Fruit fly (Drosophila melanogaster) Kc167 (cell line): ENCODE results near the gene kra.

Experiments used
- Sin3A ChIP-seq: fragments of >200 bp; optimal IDR thresholded peaks from 2 replicates; lab custom pipeline; 2018; ENCODE audit warnings: missing external identifiers
- h ChIP-seq: fragments of >200 bp; optimal IDR thresholded peaks from 3 replicates; lab custom pipeline; 2018; ENCODE audit warnings: missing external identifiers
- insv ChIP-seq: fragments of >200 bp; optimal IDR thresholded peaks from 3 replicates; lab custom pipeline; 2018; ENCODE audit warnings: missing external identifiers
- psq ChIP-seq: fragments of >200 bp; optimal IDR thresholded peaks from 2 replicates; lab custom pipeline; 2017; ENCODE audit warnings: missing external identifiers
- ttk ChIP-seq: sonication (Bioruptor generic); optimal IDR thresholded peaks from 2 replicates; lab custom pipeline; 2017; ENCODE audit warnings: missing external identifiers

- TF ChIP-seq h (lab: Kevin White, UChicago) (no peak), ttk (lab: Kevin White, UChicago) (no peak), insv (no peak), psq (lab: Kevin White, UChicago) (no peak), Sin3A (lab: Kevin White, UChicago) (no peak)
Measured at dm6 chr3R:5554852-5555251, 46.1 kb downstream of the kra start, which contains the start of gene Snm1.
